Fruit fly (Drosophila melanogaster): ENCODE measurements around the gene CG15771.

The CG15771 gene

DNA sequence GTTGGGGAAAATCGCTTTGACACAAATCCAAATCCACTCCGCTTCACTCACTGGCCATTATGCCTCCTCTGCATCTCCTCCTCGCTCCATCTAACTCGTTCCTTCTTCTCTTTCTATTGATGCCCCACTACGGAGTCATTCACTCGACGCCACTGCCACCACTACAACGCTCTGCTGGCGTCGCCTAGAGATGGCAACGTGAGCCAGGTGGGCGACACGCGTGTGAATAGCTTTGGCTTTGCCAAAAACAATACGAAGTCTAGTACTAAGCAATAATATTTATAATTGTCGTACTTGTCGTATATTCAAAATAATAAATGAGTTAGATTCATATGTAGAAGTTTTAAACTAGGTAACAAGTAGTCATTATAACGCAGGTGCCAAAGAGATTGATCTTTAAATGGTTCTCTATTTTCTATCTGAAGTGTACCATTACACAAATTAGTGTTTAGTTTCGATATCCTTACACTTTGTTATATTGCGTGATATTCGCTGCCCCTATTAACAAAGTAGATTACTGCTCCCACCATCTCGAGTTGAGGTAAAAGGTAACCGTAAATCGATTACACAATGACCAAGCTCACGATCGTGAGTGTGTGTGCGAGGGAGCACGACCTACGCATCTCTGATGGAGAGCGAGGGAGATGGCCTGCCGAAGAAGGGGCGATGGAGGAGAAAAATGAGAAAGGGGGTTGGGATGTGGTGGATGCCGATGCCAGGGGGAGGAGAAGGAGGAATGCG, 10.2 kb upstream of the CG15771 start (continued):
- TF ChIP-seq Xbp1 (GFP tag; optimal IDR thresholded peaks at IDR 0.05) = no peak
- no peak for TF ChIP-seq CHES-1-like (GFP tag; optimal IDR thresholded peaks at IDR 0.05)
- no peak for TF ChIP-seq shn (GFP tag; optimal IDR thresholded peaks at IDR 0.05)
- peak; percentile 79 for TF ChIP-seq Doc3 (GFP tag; IDR thresholded peaks at IDR 0.05; ENCODE audit: partially characterized antibody)
- no peak for TF ChIP-seq btn (GFP tag; optimal IDR thresholded peaks at IDR 0.05)
- peak; percentile 38 for TF ChIP-seq CG2678 (tag; optimal IDR thresholded peaks at IDR 0.05)
- no peak for TF ChIP-seq Optix (GFP tag; IDR thresholded peaks at IDR 0.05)
- peak; percentile 34 for TF ChIP-seq CG12769 (tag; optimal IDR thresholded peaks at IDR 0.05)
- TF ChIP-seq Pdp1 (GFP tag; optimal IDR thresholded peaks at IDR 0.05) = peak in 1 of 2 experiments; percentile 93
- TF ChIP-seq zen (tag; optimal IDR thresholded peaks at IDR 0.05) = no peak
- no peak for TF ChIP-seq E2f2 (GFP tag; IDR thresholded peaks at IDR 0.05)
- no peak for TF ChIP-seq CG31388 (GFP tag; optimal IDR thresholded peaks at IDR 0.05)
- no peak for TF ChIP-seq dmrt11E (tag; optimal IDR thresholded peaks at IDR 0.05)
- TF ChIP-seq CG14050 (GFP tag; IDR thresholded peaks at IDR 0.05) = no peak
- no peak for TF ChIP-seq CG17385 (GFP tag; optimal IDR thresholded peaks at IDR 0.05)
- no peak for TF ChIP-seq croc (GFP tag; conservative IDR thresholded peaks at IDR 0.05)
- TF ChIP-seq Med (GFP tag) = peak; percentile 75
- TF ChIP-seq CG17802 (tag; optimal IDR thresholded peaks at IDR 0.05) = no peak
- peak in 1 of 2 experiments; percentile 1 for TF ChIP-seq Hr51 (GFP tag; optimal IDR thresholded peaks at IDR 0.05)
- TF ChIP-seq CG8281 (tag; optimal IDR thresholded peaks at IDR 0.05) = no peak
- no peak for TF ChIP-seq CG18764 (GFP tag; optimal IDR thresholded peaks at IDR 0.05)
- no peak for TF ChIP-seq yki (optimal IDR thresholded peaks at IDR 0.05)
- no peak for TF ChIP-seq CG6654 (GFP tag; optimal IDR thresholded peaks at IDR 0.05)
- TF ChIP-seq usp (GFP tag; optimal IDR thresholded peaks at IDR 0.05) = no peak
- TF ChIP-seq dysf (GFP tag; IDR thresholded peaks at IDR 0.05) = no peak
- peak; percentile 71 for TF ChIP-seq chm (GFP tag; IDR thresholded peaks at IDR 0.05)
- TF ChIP-seq CG10462 (GFP tag; optimal IDR thresholded peaks at IDR 0.05) = no peak
- no peak for TF ChIP-seq CG4707 (GFP tag; optimal IDR thresholded peaks at IDR 0.05)
- TF ChIP-seq ranshi (GFP tag; IDR thresholded peaks at IDR 0.05) = no peak
- peak; percentile 18 for TF ChIP-seq CG10147 (GFP tag; optimal IDR thresholded peaks at IDR 0.05)
- TF ChIP-seq CG31441 (GFP tag; IDR thresholded peaks at IDR 0.05) = 0 out of 2 replicates have a peak, but pooled peaks have one; percentile 18
- peak; percentile 17; the same call in 1 of the 2 replicates for TF ChIP-seq sob (GFP tag; IDR thresholded peaks at IDR 0.05)
- TF ChIP-seq az2 (GFP tag; optimal IDR thresholded peaks at IDR 0.05) = peak; percentile 17
- no peak for TF ChIP-seq Fer3 (tag; optimal IDR thresholded peaks at IDR 0.05)
- no peak for TF ChIP-seq CG13894 (tag; optimal IDR thresholded peaks at IDR 0.05)
- no peak for TF ChIP-seq CG10543 (GFP tag; optimal IDR thresholded peaks at IDR 0.05)
- TF ChIP-seq crp (GFP tag; optimal IDR thresholded peaks at IDR 0.05) = no peak
- TF ChIP-seq scrt (GFP tag; optimal IDR thresholded peaks at IDR 0.05) = no peak
- no peak for TF ChIP-seq kni (GFP tag; optimal IDR thresholded peaks at IDR 0.05)
- peak; percentile 50; the same call in 1 of the 3 replicates for TF ChIP-seq CG16813 (GFP tag; IDR thresholded peaks at IDR 0.05; ENCODE audit: partially characterized antibody)
- TF ChIP-seq sens (GFP tag) = peak; percentile 84
- no peak for TF ChIP-seq pfk (GFP tag; optimal IDR thresholded peaks at IDR 0.05)
- no peak for TF ChIP-seq CG11696 (GFP tag; IDR thresholded peaks at IDR 0.05)
- no peak for TF ChIP-seq Mad (GFP tag; optimal IDR thresholded peaks at IDR 0.05)
- no peak for TF ChIP-seq Side (GFP tag; optimal IDR thresholded peaks at IDR 0.05)
- peak; percentile 47; the same call in 1 of the 2 replicates for TF ChIP-seq nerfin-2 (GFP tag; IDR thresholded peaks at IDR 0.05; ENCODE audit: partially characterized antibody)
- no peak for TF ChIP-seq CG4617 (GFP tag; optimal IDR thresholded peaks at IDR 0.05; ENCODE audit: borderline replicate concordance)
- TF ChIP-seq gfzf (GFP tag; optimal IDR thresholded peaks at IDR 0.05) = no peak
- TF ChIP-seq CG17912 (GFP tag; optimal IDR thresholded peaks at IDR 0.05) = no peak

Measured in whole organism, embryonic.